Worm (Caenorhabditis elegans) whole organism, early embryonic: ENCODE data around the gene Y38H6C.23.
"Not testable (repeated sequence)": the region's sequence is repeated elsewhere in the genome, so short reads cannot be mapped to it uniquely, and the experiment has no call there.

ENCODE experiments used
- B0310.2 ChIP-seq: sonication (generic microtip); optimal IDR thresholded peaks from 2 replicates; lab custom pipeline; 2016; ENCODE audit warnings: mild to moderate bottlenecking, missing genetic modification characterization, missing compliant biosample characterization
- F13C5.2 ChIP-seq: sonication (generic microtip); optimal IDR thresholded peaks from 2 replicates; lab custom pipeline; 2017; ENCODE audit warnings: mild to moderate bottlenecking, missing genetic modification characterization, inconsistent platforms, missing compliant biosample characterization
- aly-1 ChIP-seq: sonication (generic microtip); optimal IDR thresholded peaks from 2 replicates; lab custom pipeline; 2016; ENCODE audit warnings: missing genetic modification characterization, missing compliant biosample characterization
- ama-1 ChIP-seq: fragments of 150-350 bp; optimal IDR thresholded peaks from 2 replicates; lab custom pipeline; 2014
- ceh-13 ChIP-seq: fragments of 200-800 bp; sonication (Bioruptor generic); optimal IDR thresholded peaks from 2 replicates; lab custom pipeline; 2018; ENCODE audit warnings: mild to moderate bottlenecking, missing genetic modification characterization, missing compliant biosample characterization
- ceh-36 ChIP-seq: sonication (generic microtip); optimal IDR thresholded peaks from 2 replicates; lab custom pipeline; 2016; ENCODE audit warnings: missing genetic modification characterization, inconsistent platforms, missing compliant biosample characterization
- ets-7 ChIP-seq: sonication (generic microtip); optimal IDR thresholded peaks from 2 replicates; lab custom pipeline; 2016; ENCODE audit warnings: missing genotype, missing genetic modification characterization, missing compliant biosample characterization
- flt-1 ChIP-seq: fragments of 200-800 bp; sonication (Bioruptor generic); IDR thresholded peaks from 2 replicates; pipeline ENCODE4 v1.3.6; 2022; ENCODE audit warnings: missing genetic modification characterization, missing compliant biosample characterization
- hmbx-1 ChIP-seq: sonication (generic microtip); optimal IDR thresholded peaks from 2 replicates; lab custom pipeline; 2016; ENCODE audit warnings: mild to moderate bottlenecking, missing genetic modification characterization, missing compliant biosample characterization
- hmg-4 ChIP-seq: fragments of 200-800 bp; sonication (Bioruptor generic); optimal IDR thresholded peaks from 2 replicates; lab custom pipeline; 2018; ENCODE audit warnings: mild to moderate bottlenecking, missing genetic modification characterization, missing compliant biosample characterization
- hnd-1 ChIP-seq: sonication (generic microtip); optimal IDR thresholded peaks from 2 replicates; lab custom pipeline; 2016; ENCODE audit warnings: missing genetic modification characterization, missing compliant biosample characterization
- pes-1 ChIP-seq: fragments of 200-800 bp; sonication (Bioruptor generic); IDR thresholded peaks from 2 replicates; pipeline ENCODE4 v1.3.6; 2022; ENCODE audit warnings: missing genetic modification reagents, missing genetic modification characterization, missing compliant biosample characterization
- scrt-1 ChIP-seq: fragments of 200-800 bp; sonication (Bioruptor generic); IDR thresholded peaks from 2 replicates; pipeline ENCODE4 v1.3.6; 2022; ENCODE audit warnings: missing genetic modification characterization, missing compliant biosample characterization
- sea-1 ChIP-seq: fragments of 200-800 bp; sonication (Bioruptor generic); conservative IDR thresholded peaks from 2 replicates; pipeline ENCODE4 v1.3.6; 2022; ENCODE audit warnings: missing genetic modification characterization, missing compliant biosample characterization
- tbx-11 ChIP-seq: fragments of 200-800 bp; sonication (Bioruptor generic); IDR thresholded peaks from 2 replicates; pipeline ENCODE4 v1.3.6; 2022; ENCODE audit warnings: missing genetic modification characterization, missing compliant biosample characterization
- tbx-37 ChIP-seq: fragments of 200-800 bp; sonication (Bioruptor generic); conservative IDR thresholded peaks from 2 replicates; pipeline ENCODE4 v1.3.6; 2022; ENCODE audit warnings: missing genetic modification reagents, missing genetic modification characterization, missing compliant biosample characterization
- tra-4 ChIP-seq: sonication (generic microtip); optimal IDR thresholded peaks from 2 replicates; lab custom pipeline; 2017; ENCODE audit warnings: missing genetic modification characterization, missing compliant biosample characterization

Y38H6C.23 gene

DNA sequence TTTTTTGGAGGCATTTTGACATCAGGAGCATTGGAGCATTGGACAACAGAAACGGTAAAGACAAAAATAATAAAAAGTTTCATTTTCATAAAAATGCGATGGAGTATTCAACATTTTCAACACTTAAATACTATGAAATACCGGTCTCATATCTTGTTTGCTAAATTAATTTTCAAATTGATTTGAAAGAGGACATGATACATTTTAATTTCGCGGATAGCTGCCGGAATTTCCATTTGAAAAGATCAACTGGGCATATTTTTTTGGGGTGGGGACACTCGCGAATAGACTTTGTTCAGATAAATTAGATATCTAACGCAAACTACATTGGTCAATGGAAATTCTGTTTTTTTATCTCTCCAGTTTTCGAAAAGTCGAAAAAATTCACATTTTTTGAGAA, 38.6 kb upstream of the Y38H6C.23 start, which contains the start of gene F26F2.10:
F26F2.10 (minus strand) TSS at position 101 of the 400 bp plus-strand sequence.
- TF ChIP-seq tbx-37 (GFP tag; lab: Robert Waterston, UW) (no peak), ama-1 (lab: Kevin White, UChicago) (no peak), B0310.2 (tag; lab: Kevin White, UChicago) (no peak), sea-1 (GFP tag; lab: Robert Waterston, UW) (no peak), hmg-4 (GFP tag; lab: Kevin White, UChicago) (no peak), ceh-13 (no peak), tra-4 (no peak), aly-1 (tag; lab: Kevin White, UChicago) (no peak), ets-7 (tag; lab: Kevin White, UChicago) (no peak), hmbx-1 (tag; lab: Kevin White, UChicago) (no peak), pes-1 (GFP tag; lab: Robert Waterston, UW) (no peak), tbx-11 (GFP tag; lab: Robert Waterston, UW) (no peak), hnd-1 (tag; lab: Kevin White, UChicago) (no peak), F13C5.2 (tag; lab: Kevin White, UChicago) (no peak), ceh-36 (tag; lab: Kevin White, UChicago) (no peak), scrt-1 (GFP tag; lab: Robert Waterston, UW) (no peak)

DNA sequence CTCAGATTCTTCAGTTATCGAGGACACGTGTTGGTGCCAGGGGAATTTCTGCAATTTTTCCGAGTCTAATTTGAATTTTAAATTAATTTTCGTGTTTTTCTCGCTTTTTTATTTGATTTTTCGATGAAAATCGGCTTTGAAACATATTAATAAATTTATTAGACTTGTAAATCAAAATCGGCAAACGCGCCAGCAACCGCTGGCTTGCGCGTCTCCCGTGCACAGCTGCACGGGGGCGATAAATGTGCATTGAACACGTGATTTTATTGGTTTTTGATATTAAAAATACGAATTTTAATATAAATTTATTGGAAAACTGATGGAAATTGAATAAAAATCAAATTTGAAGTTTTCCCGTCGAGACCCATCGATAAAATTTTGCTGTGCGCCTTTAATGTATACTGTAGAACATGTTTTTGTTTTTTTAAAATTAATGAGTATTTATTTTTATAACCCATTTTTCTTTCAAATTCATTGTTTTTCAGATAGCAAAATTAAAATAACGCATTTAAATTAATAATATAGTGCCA, 24.4 kb upstream of the Y38H6C.23 start, which contains the start of gene F26F2.7:
F26F2.7 (plus strand) TSS at position 480 of the 530 bp plus-strand sequence.
- TF ChIP-seq flt-1 (GFP tag; lab: Robert Waterston, UW), result no peak
- 0 out of 2 replicates have a peak, but pooled peaks have one; percentile 19 for TF ChIP-seq tbx-37 (GFP tag; lab: Robert Waterston, UW)
- TF ChIP-seq scrt-1 (GFP tag; lab: Robert Waterston, UW), result no peak
- TF ChIP-seq tra-4, result no peak
- TF ChIP-seq tbx-11 (GFP tag; lab: Robert Waterston, UW), result 0 out of 2 replicates have a peak, but pooled peaks have one; percentile 18
- TF ChIP-seq F13C5.2 (tag; lab: Kevin White, UChicago), result peak; percentile 76
- TF ChIP-seq pes-1 (GFP tag; lab: Robert Waterston, UW), result 0 out of 2 replicates have a peak, but pooled peaks have one; percentile 42
- peak; percentile 32 for TF ChIP-seq hmg-4 (GFP tag; lab: Kevin White, UChicago)

- TF ChIP-seq ets-7 (tag; lab: Kevin White, UChicago) (no peak), pes-1 (GFP tag; lab: Robert Waterston, UW) (no peak), scrt-1 (GFP tag; lab: Robert Waterston, UW) (no peak), tbx-11 (GFP tag; lab: Robert Waterston, UW) (no peak)
These were observed 23.4 kb upstream of the Y38H6C.23 start, which contains the start of gene F26F2.8 for ce11 chrV:20579534-20579933. Gene F26F2.8, plus strand, starts transcription at chrV:20579546.

- TF ChIP-seq pes-1 (GFP tag; lab: Robert Waterston, UW), result no peak
- TF ChIP-seq flt-1 (GFP tag; lab: Robert Waterston, UW), result no peak
- no peak for TF ChIP-seq aly-1 (tag; lab: Kevin White, UChicago)
- no peak for TF ChIP-seq sea-1 (GFP tag; lab: Robert Waterston, UW)
- no peak for TF ChIP-seq ceh-13
- no peak for TF ChIP-seq hnd-1 (tag; lab: Kevin White, UChicago)
- TF ChIP-seq tbx-37 (GFP tag; lab: Robert Waterston, UW), result no peak
- no peak for TF ChIP-seq ama-1 (lab: Kevin White, UChicago)
- TF ChIP-seq tra-4, result no peak
- TF ChIP-seq ceh-36 (tag; lab: Kevin White, UChicago), result no peak
- TF ChIP-seq F13C5.2 (tag; lab: Kevin White, UChicago), result no peak
- TF ChIP-seq hmg-4 (GFP tag; lab: Kevin White, UChicago), result no peak
- TF ChIP-seq scrt-1 (GFP tag; lab: Robert Waterston, UW), result no peak
- TF ChIP-seq ets-7 (tag; lab: Kevin White, UChicago), result no peak
- no peak for TF ChIP-seq hmbx-1 (tag; lab: Kevin White, UChicago)
- TF ChIP-seq tbx-11 (GFP tag; lab: Robert Waterston, UW), result no peak
- no peak for TF ChIP-seq B0310.2 (tag; lab: Kevin White, UChicago)
These were observed 18.7 kb upstream of the Y38H6C.23 start for ce11 chrV:20574872-20575271.

DNA sequence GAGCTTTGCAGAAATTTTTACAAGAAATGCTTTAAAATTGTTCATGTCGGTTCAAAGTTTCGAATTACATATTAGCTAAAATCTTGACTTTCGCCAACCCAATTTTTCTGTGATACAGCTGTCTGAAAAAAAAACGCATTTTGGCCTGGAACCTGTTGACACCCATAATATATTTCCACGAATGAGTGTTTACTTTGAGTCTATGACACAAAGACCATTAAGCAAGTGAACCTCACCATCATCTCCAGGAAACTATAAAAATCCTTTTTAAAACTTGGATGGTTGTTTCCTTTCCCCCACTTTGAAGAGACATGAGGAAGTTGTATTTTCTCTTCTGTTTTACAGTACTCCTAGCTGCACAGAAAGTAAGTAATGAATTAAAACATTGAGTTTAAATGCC, 18.2 kb upstream of the Y38H6C.23 start, which contains the start of gene clec-263:
clec-263 (plus strand) TSS at position 301 of the 400 bp plus-strand sequence.
- TF ChIP-seq pes-1 (GFP tag; lab: Robert Waterston, UW) (no peak), F13C5.2 (tag; lab: Kevin White, UChicago) (no peak)

DNA sequence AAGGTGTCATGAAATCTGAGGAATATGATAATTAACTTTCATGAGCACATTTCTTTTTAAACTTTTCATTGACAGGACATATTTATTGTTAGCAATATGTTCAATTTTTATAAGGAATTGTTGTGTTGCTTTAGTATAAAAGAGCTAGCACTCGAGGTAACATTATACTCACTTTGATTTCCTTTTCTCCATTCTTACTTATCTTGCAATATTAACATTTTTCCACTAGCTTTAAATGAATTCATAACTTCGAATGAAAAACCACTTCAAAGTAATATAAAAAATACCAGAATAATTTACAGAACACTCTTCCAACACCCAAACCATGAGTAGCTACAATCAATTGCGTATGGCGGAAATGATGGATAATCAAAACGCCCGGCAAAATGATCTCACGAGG, 17.2 kb upstream of the Y38H6C.23 start, which contains the start of gene F26F2.5:
F26F2.5 (plus strand) TSS at position 301 of the 400 bp plus-strand sequence.
- no peak for TF ChIP-seq pes-1 (GFP tag; lab: Robert Waterston, UW)
- no peak for TF ChIP-seq B0310.2 (tag; lab: Kevin White, UChicago)
- no peak for TF ChIP-seq flt-1 (GFP tag; lab: Robert Waterston, UW)
- TF ChIP-seq hmbx-1 (tag; lab: Kevin White, UChicago), result no peak
- no peak for TF ChIP-seq ceh-13
- no peak for TF ChIP-seq scrt-1 (GFP tag; lab: Robert Waterston, UW)
- TF ChIP-seq tbx-37 (GFP tag; lab: Robert Waterston, UW), result no peak
- TF ChIP-seq tra-4, result no peak
- no peak for TF ChIP-seq tbx-11 (GFP tag; lab: Robert Waterston, UW)
- TF ChIP-seq ceh-36 (tag; lab: Kevin White, UChicago), result no peak
- TF ChIP-seq ets-7 (tag; lab: Kevin White, UChicago), result no peak
- TF ChIP-seq aly-1 (tag; lab: Kevin White, UChicago), result no peak
- no peak for TF ChIP-seq hmg-4 (GFP tag; lab: Kevin White, UChicago)
- no peak for TF ChIP-seq sea-1 (GFP tag; lab: Robert Waterston, UW)
- TF ChIP-seq hnd-1 (tag; lab: Kevin White, UChicago), result no peak
- TF ChIP-seq F13C5.2 (tag; lab: Kevin White, UChicago), result no peak
- no peak for TF ChIP-seq ama-1 (lab: Kevin White, UChicago)

DNA sequence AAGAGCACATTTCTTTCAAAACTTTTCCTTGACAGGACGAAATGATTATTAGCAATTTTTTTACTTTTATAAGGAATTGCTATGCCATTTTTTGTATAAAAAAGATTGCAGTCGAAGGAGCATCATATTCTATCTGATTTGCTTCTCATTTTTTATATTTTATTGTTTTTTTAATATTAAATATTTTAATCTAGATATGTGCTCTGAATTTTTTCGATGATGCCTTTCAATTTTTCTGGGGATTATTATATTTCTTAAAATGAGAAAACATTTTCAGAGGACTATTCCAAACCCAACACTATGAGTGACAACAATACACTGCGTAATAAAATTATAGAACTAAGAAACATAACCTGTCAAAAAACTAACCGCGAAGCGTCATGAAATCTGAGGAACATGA, 12.8 kb upstream of the Y38H6C.23 start, which contains the start of gene F26F2.4:
F26F2.4 (plus strand) TSS at position 301 of the 400 bp plus-strand sequence.
- TF ChIP-seq hnd-1 (tag; lab: Kevin White, UChicago); tra-4; ama-1 (lab: Kevin White, UChicago): not testable (repeated sequence)
